Worm (Caenorhabditis elegans): ENCODE measurements around the gene K08E4.8.

Gene K08E4.8

ce11 chrIV:12068590-12068989 lies 7.5 kb upstream of the K08E4.8 start, which contains the start of gene bath-37:
Gene bath-37 (plus strand): TSS chrIV:12068890.
- TF ChIP-seq unc-55 (GFP tag; optimal IDR thresholded peaks at IDR 0.05) (peak; percentile 23), elt-3 (tag; optimal IDR thresholded peaks at IDR 0.05) (no peak), ceh-82 (tag; optimal IDR thresholded peaks at IDR 0.05) (no peak)

DNA sequence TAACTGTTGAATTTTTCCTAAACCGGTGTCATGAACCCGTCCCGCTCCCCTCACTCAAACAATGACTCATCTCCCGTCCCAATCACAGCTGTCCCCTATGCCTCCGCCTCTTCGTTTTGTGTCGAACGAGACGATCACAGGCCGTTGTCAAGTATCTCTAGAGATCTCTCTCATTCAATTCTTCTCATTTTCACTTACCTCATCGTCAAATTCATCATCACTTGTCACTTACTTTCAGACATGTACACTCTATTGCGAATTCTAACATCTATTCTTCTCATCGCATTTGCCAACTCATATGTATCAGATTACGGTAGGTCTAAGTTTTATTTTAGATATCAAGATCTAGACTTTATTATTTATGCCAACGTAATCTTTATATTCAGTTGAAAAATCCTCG lies 3.6 kb downstream of the K08E4.8 start, which contains the start of gene K08E4.3:
TSS of gene K08E4.3 (plus strand) at position 235 of the 400 bp plus-strand sequence.
- no peak for TF ChIP-seq unc-39 (tag; optimal IDR thresholded peaks at IDR 0.05)
- peak; percentile 30 for TF ChIP-seq nhr-129 (tag; optimal IDR thresholded peaks at IDR 0.05)

DNA sequence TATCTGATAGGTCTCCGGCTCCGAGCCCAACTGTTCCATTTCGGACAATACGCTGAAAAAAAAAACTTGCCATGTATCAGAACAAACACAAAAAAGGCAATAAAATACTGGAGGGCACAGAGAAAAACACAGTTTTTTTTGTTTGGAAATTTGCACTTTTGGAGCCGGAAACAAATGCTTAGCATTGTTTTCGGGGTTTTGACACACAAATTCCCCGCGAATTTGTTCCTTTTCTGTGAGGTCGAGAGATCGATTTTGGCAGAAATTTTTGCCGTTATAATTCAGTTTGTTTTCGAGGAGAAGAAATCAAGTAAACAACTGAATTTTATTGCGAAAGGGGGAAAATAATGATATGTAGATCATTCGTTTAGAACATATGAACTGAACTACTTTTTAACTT lies 4.5 kb downstream of the K08E4.8 start, which contains the start of gene K08E4.2:
TSS of gene K08E4.2 (minus strand) at position 54 of the 400 bp plus-strand sequence.
- TF ChIP-seq Y55F3AM.14 (GFP tag; optimal IDR thresholded peaks at IDR 0.05) (no peak), lin-13 (GFP tag; optimal IDR thresholded peaks at IDR 0.05) (no peak), mab-5 (tag; optimal IDR thresholded peaks at IDR 0.05) (no peak), ama-1 (optimal IDR thresholded peaks at IDR 0.05) (no peak), blmp-1 (tag; optimal IDR thresholded peaks at IDR 0.05; ENCODE audit: insufficient read depth) (no peak), mdl-1 (tag; optimal IDR thresholded peaks at IDR 0.05) (no peak), peb-1 (tag; optimal IDR thresholded peaks at IDR 0.05) (no peak), ceh-16 (tag; optimal IDR thresholded peaks at IDR 0.05) (no peak), nhr-237 (tag; optimal IDR thresholded peaks at IDR 0.05) (no peak), ztf-11 (tag; optimal IDR thresholded peaks at IDR 0.05) (no peak), ZK546.5 (tag; optimal IDR thresholded peaks at IDR 0.05) (no peak), nhr-10 (tag; optimal IDR thresholded peaks at IDR 0.05) (no peak), unc-55 (GFP tag; optimal IDR thresholded peaks at IDR 0.05) (no peak), ztf-1 (GFP tag; conservative IDR thresholded peaks at IDR 0.05) (no peak), crh-2 (tag; optimal IDR thresholded peaks at IDR 0.05) (no peak), unc-62 (GFP tag; optimal IDR thresholded peaks at IDR 0.05) (no peak), elt-1 (tag; optimal IDR thresholded peaks at IDR 0.05) (no peak), unc-39 (tag; optimal IDR thresholded peaks at IDR 0.05) (no peak), mbf-1 (tag; optimal IDR thresholded peaks at IDR 0.05) (no peak), dmd-4 (tag; optimal IDR thresholded peaks at IDR 0.05) (no peak)

ce11 chrIV:12052461-12052860 lies 8.7 kb downstream of the K08E4.8 start:
- TF ChIP-seq fos-1 (tag; optimal IDR thresholded peaks at IDR 0.05), result no peak
- no peak for TF ChIP-seq ceh-82 (tag; optimal IDR thresholded peaks at IDR 0.05)
- no peak for TF ChIP-seq Y55F3AM.14 (GFP tag; optimal IDR thresholded peaks at IDR 0.05)
- TF ChIP-seq nhr-25 (tag; optimal IDR thresholded peaks at IDR 0.05), result no peak
- no peak for TF ChIP-seq aly-2 (tag; optimal IDR thresholded peaks at IDR 0.05)
- TF ChIP-seq peb-1 (tag; optimal IDR thresholded peaks at IDR 0.05), result no peak

DNA sequence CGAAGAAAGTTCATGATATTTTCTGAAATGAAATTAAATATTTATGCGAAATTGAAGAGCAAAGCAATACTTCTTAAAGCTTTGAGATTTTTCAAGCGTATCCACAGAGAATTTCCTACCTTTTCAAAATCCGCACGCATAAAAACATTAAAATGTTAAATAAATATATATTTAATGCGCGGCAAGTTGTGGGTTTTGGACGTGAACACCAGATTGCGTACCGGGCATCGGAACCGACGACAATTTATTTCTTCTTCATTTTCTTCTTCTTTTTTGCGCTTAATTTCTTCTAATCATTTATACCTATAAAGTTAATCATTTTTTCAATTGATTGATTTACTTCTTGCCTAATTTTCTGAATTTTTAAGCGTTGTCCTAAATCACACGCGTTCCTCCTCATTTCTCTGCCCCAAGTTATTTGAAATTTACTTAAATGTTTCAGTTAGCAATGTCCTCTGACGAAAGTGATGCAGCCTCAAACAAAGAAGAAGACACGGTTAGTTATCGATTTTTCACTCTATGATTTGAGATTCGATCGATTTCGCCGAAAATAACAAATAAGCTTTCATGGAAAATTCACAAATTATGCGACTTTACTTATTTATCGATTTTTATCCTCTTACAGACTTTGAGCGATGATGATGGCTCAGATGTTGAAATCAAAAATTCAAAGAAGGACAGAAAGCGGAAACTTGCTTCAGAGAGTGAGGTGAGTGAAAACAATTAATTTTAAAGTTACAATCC lies 9.9 kb downstream of the K08E4.8 start, which contains the start of the genes bre-5 and spt-5:
TSS of gene bre-5 (minus strand) at position 167 of the 744 bp plus-strand sequence.
TSS of gene spt-5 (plus strand) at position 443 of the 744 bp plus-strand sequence.
- TF ChIP-seq snpc-4 (tag; optimal IDR thresholded peaks at IDR 0.05) (no peak), elt-1 (tag; optimal IDR thresholded peaks at IDR 0.05) (no peak), alr-1 (tag; optimal IDR thresholded peaks at IDR 0.05) (no peak), nhr-6 (tag; optimal IDR thresholded peaks at IDR 0.05) (no peak), lin-11 (tag; optimal IDR thresholded peaks at IDR 0.05) (no peak), F13H6.1 (tag; optimal IDR thresholded peaks at IDR 0.05) (no peak), sma-3 (GFP tag; optimal IDR thresholded peaks at IDR 0.05) (no peak), nhr-129 (tag; optimal IDR thresholded peaks at IDR 0.05) (peak; percentile 7), nhr-11 (tag; optimal IDR thresholded peaks at IDR 0.05) (no peak), peb-1 (tag; optimal IDR thresholded peaks at IDR 0.05) (no peak), gmeb-1 (tag; optimal IDR thresholded peaks at IDR 0.05) (peak; percentile 17), lsy-2 (tag; optimal IDR thresholded peaks at IDR 0.05) (peak in 1 of 2 experiments; percentile 61), dmd-4 (tag; optimal IDR thresholded peaks at IDR 0.05) (no peak), nhr-25 (tag; optimal IDR thresholded peaks at IDR 0.05) (no peak), mab-5 (tag; optimal IDR thresholded peaks at IDR 0.05) (no peak), crh-2 (tag; optimal IDR thresholded peaks at IDR 0.05) (no peak), skn-1 (tag; optimal IDR thresholded peaks at IDR 0.05) (no peak), unc-39 (tag; optimal IDR thresholded peaks at IDR 0.05) (no peak), fos-1 (tag; optimal IDR thresholded peaks at IDR 0.05) (no peak)
